Worm (Caenorhabditis elegans): ENCODE measurements around the gene arrd-26.

- TF ChIP-seq nhr-90 (tag; optimal IDR thresholded peaks at IDR 0.05) (no peak), B0336.3 (GFP tag; IDR thresholded peaks at IDR 0.05) (no peak), let-607 (tag; optimal IDR thresholded peaks at IDR 0.05) (no peak), snpc-1.1 (tag; optimal IDR thresholded peaks at IDR 0.05; ENCODE audit: insufficient read depth) (no peak), mel-28 (tag; optimal IDR thresholded peaks at IDR 0.05; ENCODE audit: borderline replicate concordance) (no peak), tbx-9 (tag; optimal IDR thresholded peaks at IDR 0.05; ENCODE audit: borderline replicate concordance) (no peak), ztf-26 (tag; optimal IDR thresholded peaks at IDR 0.05) (no peak), xnd-1 (tag; optimal IDR thresholded peaks at IDR 0.05) (no peak), tbp1 (GFP tag; optimal IDR thresholded peaks at IDR 0.05) (no peak), lin-54 (GFP tag; optimal IDR thresholded peaks at IDR 0.05) (no peak), attf-5 (GFP tag; optimal IDR thresholded peaks at IDR 0.05) (no peak), T26A5.8 (tag; optimal IDR thresholded peaks at IDR 0.05) (no peak), madf-8 (GFP tag; conservative IDR thresholded peaks at IDR 0.05) (no peak), lin-35 (GFP tag; optimal IDR thresholded peaks at IDR 0.05) (no peak)
These were observed 47.5 kb downstream of the arrd-26 start, which contains the start of gene C23H5.8 for ce11 chrIV:2113362-2114056.
